Fruit fly (Drosophila melanogaster) S2 (cell line): Measurements from ENCODE around the gene CG11878.

Experiments used
- CG8478 ChIP-seq: fragments of >200 bp; optimal IDR thresholded peaks from 2 replicates; lab custom pipeline; 2018
- CTCF ChIP-seq, 2 experiments: fragments of >200 bp; optimal IDR thresholded peaks; 2 replicates each; lab custom pipeline; 2018

DNA sequence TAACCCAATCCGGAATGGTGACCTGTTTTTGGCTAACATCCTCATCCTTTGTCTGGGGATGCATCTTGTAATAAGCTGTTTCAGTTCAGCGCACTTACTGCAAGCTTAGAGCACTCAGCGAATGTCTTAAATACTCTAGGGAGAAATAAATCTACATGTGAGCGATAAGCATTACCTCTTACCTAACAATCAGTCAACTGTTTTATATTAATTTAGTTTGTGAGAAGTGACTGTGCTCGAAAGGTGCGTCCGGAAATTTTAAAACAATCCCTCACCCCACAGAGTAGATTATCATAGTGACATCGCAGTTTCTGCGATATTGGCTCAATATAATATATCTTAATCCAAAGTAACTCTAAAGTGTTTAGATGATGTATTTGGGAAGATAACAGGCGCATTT is 44.4 kb downstream of the CG11878 start, which contains the start of gene CG10553:
- TF ChIP-seq CG8478 (lab: Kevin White, UChicago) (no peak), CTCF (optimal IDR thresholded peaks at IDR 0.05; lab: Kevin White, UChicago) (no peak)
